Worm (Caenorhabditis elegans) whole organism, L4/young adult: ENCODE results near the gene ZC21.6.

ENCODE experiments used
- W03F9.2 ChIP-seq: fragments of 150-350 bp; optimal IDR thresholded peaks from 2 replicates; lab custom pipeline; 2014; ENCODE audit warnings: missing biosample characterization, missing genetic modification characterization
- dao-5 ChIP-seq: sonication (generic microtip); optimal IDR thresholded peaks from 2 replicates; lab custom pipeline; 2016; ENCODE audit warnings: missing genotype, missing genetic modification characterization, moderate library complexity, missing compliant biosample characterization
- him-1 ChIP-seq: sonication (generic microtip); optimal IDR thresholded peaks from 2 replicates; lab custom pipeline; 2016; ENCODE audit warnings: missing genotype, missing genetic modification reagents, missing genetic modification characterization, missing compliant biosample characterization

ZC21.6 gene

DNA sequence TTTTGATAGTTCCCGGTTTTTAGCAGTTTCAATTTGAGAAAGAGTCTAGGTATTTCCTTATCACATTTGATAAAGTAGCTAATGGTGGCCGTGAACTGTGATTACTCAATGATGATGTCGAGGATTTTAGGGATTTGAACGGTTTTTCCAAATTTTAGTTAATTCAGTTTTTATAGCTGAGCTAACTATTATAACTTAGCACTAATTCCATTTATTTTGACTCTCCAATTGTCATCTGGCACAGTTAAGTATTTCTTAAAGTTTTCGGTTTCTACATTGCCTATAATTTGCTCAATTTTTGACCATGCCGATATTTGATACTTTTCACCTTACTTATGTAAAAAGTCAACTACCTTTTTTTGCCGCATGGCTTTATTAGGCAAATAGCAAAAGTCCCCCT, 27.9 kb upstream of the ZC21.6 start:
- TF ChIP-seq W03F9.2 (tag; lab: Kevin White, UChicago) (no peak), dao-5 (tag; lab: Kevin White, UChicago) (no peak), him-1 (tag; lab: Kevin White, UChicago) (no peak)

DNA sequence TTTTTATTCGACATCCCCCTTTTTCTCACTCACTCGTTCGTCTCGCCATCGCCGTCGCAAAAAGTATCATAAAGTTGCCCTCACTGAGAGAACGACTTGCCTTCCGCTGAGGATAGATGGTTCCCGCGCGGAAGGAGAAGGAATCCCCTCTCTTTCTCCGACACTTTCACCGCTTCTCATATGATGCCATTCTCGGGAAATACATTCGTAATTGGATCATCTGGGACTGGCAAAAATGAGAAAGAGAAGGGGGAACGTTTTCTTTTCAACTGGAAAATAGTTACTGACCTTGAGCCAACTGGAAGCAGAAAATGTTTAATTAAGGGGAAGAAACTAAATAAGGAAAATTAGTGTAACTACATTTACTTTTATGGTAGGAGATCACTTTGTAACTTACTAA, 26.4 kb upstream of the ZC21.6 start:
- TF ChIP-seq W03F9.2 (tag; lab: Kevin White, UChicago): no peak
- no peak for TF ChIP-seq him-1 (tag; lab: Kevin White, UChicago)
- no peak for TF ChIP-seq dao-5 (tag; lab: Kevin White, UChicago)

ce11 chrIII:8570289-8570688, 24.9 kb upstream of the ZC21.6 start:
- TF ChIP-seq W03F9.2 (tag; lab: Kevin White, UChicago): no peak
- no peak for TF ChIP-seq dao-5 (tag; lab: Kevin White, UChicago)
- TF ChIP-seq him-1 (tag; lab: Kevin White, UChicago): no peak

ce11 chrIII:8564372-8564771, 19.0 kb upstream of the ZC21.6 start:
- TF ChIP-seq dao-5 (tag; lab: Kevin White, UChicago) (no peak), W03F9.2 (tag; lab: Kevin White, UChicago) (no peak), him-1 (tag; lab: Kevin White, UChicago) (no peak)

DNA sequence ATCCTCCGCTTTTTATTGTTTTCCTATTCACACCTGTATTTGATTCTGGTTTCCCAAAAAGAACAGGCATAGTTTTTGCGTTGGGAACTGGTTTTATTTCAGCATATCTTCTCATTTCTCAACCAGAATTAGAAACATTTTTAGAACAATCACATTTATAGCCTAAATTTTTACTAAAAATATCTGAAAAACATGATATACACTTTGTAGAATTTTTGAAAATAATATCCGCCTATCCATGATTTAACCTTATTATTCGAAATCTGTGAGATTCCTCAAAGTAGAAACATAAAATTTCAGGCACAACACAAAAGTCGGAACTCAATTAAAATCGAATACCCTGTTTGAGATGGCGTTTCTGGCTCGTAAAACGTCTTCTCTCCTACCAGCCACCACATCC, 15.4 kb upstream of the ZC21.6 start, which contains the start of gene acdh-6:
Gene acdh-6 (plus strand): TSS at position 301 of the 400 bp plus-strand sequence.
- TF ChIP-seq W03F9.2 (tag; lab: Kevin White, UChicago) (no peak), dao-5 (tag; lab: Kevin White, UChicago) (no peak), him-1 (tag; lab: Kevin White, UChicago) (no peak)

DNA sequence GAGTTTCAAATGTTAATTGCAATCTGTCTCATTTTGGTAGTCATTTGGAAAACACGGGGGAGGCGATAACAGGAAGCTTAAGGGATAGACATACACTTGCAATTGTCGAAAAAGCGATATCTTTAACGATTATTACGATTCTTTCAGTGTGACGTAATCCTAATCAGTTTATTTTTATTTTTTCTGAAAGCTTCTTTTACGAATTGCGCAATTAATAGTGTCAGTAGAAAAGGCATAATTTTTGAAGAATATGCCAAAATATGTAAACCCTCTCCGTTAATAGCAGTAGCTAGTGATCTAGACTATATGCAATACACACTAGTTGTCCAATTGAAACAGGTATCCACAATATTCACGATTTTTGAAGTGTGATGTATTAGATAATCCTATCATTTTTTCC, 15.0 kb upstream of the ZC21.6 start:
- TF ChIP-seq dao-5 (tag; lab: Kevin White, UChicago): no peak
- no peak for TF ChIP-seq W03F9.2 (tag; lab: Kevin White, UChicago)
- no peak for TF ChIP-seq him-1 (tag; lab: Kevin White, UChicago)

- no peak for TF ChIP-seq dao-5 (tag; lab: Kevin White, UChicago)
- TF ChIP-seq him-1 (tag; lab: Kevin White, UChicago): no peak
- TF ChIP-seq W03F9.2 (tag; lab: Kevin White, UChicago): no peak
Measured at ce11 chrIII:8556836-8557385, 11.5 kb upstream of the ZC21.6 start, which contains the start of gene C02D5.2. Gene C02D5.2 (plus strand): TSS chrIII:8557335.

DNA sequence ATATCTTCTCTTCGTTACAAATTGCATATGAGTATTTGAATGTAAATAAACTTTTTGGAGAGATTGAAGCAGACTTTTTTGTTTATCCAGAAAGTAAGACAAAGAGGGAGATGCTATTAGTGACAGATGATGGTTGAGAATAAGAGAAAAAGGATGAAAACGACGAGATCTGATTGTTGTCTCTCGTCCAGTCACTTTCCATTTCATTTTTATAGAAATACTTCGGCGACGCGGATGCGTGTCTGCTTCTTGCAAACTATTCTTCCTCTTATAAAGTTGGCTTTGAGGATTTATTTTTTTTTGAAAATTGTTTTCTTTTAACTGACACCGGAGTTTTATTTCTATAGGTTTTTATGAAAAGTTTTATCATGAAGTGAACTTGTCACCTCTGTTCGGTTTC, 10.3 kb upstream of the ZC21.6 start:
- TF ChIP-seq dao-5 (tag; lab: Kevin White, UChicago): no peak
- TF ChIP-seq him-1 (tag; lab: Kevin White, UChicago): no peak
- TF ChIP-seq W03F9.2 (tag; lab: Kevin White, UChicago): no peak

- TF ChIP-seq him-1 (tag; lab: Kevin White, UChicago) (no peak), dao-5 (tag; lab: Kevin White, UChicago) (no peak), W03F9.2 (tag; lab: Kevin White, UChicago) (no peak)
Measured at ce11 chrIII:8554472-8554871, 9.1 kb upstream of the ZC21.6 start, which contains the start of gene gsto-2. Gene gsto-2 (plus strand): TSS chrIII:8554772.

DNA sequence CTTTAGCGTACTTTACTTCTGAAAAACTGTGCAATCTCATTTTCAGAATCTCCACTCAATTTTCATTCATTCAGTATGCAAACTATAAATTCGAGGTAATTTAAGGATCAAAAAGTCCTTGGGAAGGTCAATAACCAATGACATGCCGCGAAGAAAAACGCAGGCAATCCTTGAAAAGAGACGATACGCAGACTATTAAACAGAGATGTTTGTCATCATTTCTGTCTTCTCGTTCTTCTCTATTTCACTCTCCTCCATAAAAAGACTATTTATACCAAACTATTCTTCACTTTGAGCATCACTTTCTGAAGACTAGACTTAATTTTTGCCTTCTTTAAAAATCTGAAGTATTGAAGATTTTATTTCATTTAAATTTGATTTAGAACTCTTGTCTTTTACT, 6.7 kb upstream of the ZC21.6 start, which contains the start of gene C02D5.4:
Gene C02D5.4 (plus strand): TSS at position 41 of the 400 bp plus-strand sequence.
- no peak for TF ChIP-seq dao-5 (tag; lab: Kevin White, UChicago)
- no peak for TF ChIP-seq him-1 (tag; lab: Kevin White, UChicago)
- TF ChIP-seq W03F9.2 (tag; lab: Kevin White, UChicago): no peak

DNA sequence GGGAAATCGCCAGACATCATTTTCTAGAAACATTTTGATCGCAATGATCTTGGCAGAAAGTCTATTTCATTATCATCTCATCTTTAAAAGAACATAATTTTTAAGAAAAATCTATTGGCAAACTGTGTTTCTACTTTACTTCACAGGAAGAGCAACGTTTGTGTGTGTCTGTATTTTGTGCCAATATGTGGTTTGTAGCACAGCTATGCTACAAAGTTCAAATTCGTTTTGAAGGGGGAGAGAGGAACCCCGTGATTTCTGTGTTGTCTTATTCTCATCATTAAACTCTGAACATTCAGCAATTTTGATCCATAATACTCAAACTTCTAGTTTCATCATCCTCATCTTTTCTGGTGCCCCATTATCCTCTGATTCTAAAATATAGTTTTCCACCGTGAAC, 6.3 kb upstream of the ZC21.6 start:
- TF ChIP-seq W03F9.2 (tag; lab: Kevin White, UChicago) (no peak), dao-5 (tag; lab: Kevin White, UChicago) (no peak), him-1 (tag; lab: Kevin White, UChicago) (no peak)

DNA sequence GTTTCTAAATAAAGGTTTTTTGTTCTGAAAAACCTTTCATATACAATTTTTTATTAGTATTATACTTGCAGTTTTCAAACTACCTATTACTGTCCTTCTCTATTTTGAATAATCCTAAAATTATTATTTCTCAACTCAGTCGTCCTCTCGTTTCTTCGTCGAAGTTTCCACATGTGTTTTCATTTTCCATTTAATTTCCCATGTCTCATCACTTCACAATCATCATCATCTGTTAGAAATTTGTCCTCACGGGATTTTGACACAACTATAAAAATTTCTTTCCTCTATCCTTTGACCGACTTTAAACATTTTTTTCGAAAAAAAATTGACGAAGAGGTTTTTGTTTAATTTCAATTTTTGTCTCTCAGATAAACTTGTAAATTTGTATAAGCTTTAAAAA, 10.0 kb downstream of the ZC21.6 start:
- TF ChIP-seq him-1 (tag; lab: Kevin White, UChicago): no peak
- no peak for TF ChIP-seq W03F9.2 (tag; lab: Kevin White, UChicago)
- no peak for TF ChIP-seq dao-5 (tag; lab: Kevin White, UChicago)

DNA sequence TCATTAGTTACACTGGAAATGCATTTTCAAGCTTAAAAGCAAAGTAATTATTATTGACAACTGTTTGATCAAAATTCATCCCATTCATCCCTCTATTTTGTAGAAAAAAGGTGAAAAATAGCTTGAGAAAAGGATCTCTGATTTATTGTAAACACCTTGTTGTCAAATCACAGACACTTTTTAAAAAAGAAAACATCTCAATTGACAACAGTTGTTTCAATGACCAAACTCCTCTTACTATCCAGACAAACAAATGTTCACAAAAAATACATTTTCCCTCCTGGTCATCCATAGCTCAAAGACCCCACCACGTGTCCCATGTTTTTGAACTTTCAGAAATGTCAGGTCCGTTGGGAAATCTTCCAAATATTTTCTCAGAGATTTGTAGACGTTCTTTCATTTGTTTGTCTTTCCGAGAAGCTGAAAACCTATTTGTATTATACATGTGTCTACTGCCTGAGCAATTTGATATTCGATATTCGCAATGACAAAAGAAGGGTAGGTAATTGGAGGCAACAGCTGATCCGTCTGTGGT, 10.7 kb downstream of the ZC21.6 start, which contains the start of gene trp-1:
Gene trp-1 (plus strand): TSS at position 485 of the 535 bp plus-strand sequence.
- TF ChIP-seq dao-5 (tag; lab: Kevin White, UChicago): no peak
- no peak for TF ChIP-seq him-1 (tag; lab: Kevin White, UChicago)
- TF ChIP-seq W03F9.2 (tag; lab: Kevin White, UChicago): no peak

DNA sequence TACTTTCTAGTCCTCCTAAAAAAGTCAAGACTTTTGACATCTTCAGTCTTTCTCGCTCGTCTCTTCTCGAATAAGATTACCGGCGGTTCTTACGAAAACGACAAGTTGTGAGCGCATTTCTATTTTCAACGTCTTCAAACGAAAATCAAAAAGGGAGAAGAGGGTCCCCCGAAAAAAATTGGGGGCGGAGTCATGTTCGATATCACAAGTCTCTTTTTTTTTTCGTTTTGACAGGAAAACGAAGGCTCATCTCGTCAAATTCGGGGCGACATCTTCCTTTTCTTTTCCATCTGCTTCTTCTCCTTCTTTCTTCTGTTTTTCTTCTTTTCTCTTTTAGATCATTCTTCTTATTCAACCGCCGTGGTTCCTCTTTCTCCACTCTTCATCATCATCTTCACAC, 11.5 kb downstream of the ZC21.6 start:
- no peak for TF ChIP-seq dao-5 (tag; lab: Kevin White, UChicago)
- TF ChIP-seq him-1 (tag; lab: Kevin White, UChicago): no peak
- TF ChIP-seq W03F9.2 (tag; lab: Kevin White, UChicago): no peak
